Worm (Caenorhabditis elegans): ENCODE results near the gene C06G3.3.

ce11 chrIV:7025835-7026234 is 10.1 kb upstream of the C06G3.3 start:
- TF ChIP-seq K12H6.12 (tag; optimal IDR thresholded peaks at IDR 0.05): no peak
- no peak for TF ChIP-seq efl-1 (GFP tag; optimal IDR thresholded peaks at IDR 0.05)
- TF ChIP-seq mes-4 (tag; optimal IDR thresholded peaks at IDR 0.05): no peak

Data from whole organism, young adult.